Worm (Caenorhabditis elegans) whole organism, late embryonic: ENCODE measurements around the gene nep-22.

Experiments
- C38D4.7 ChIP-seq: fragments of 200-800 bp; sonication (Bioruptor generic); optimal IDR thresholded peaks from 2 replicates; lab custom pipeline; 2018; ENCODE audit warnings: mild to moderate bottlenecking, missing genetic modification characterization, moderate library complexity, missing compliant biosample characterization
- K02D7.2 ChIP-seq: sonication (generic microtip); optimal IDR thresholded peaks from 2 replicates; lab custom pipeline; 2017; ENCODE audit warnings: mild to moderate bottlenecking, missing genetic modification characterization, missing compliant biosample characterization
- T23F11.4 ChIP-seq: fragments of 200-800 bp; sonication (Bioruptor generic); optimal IDR thresholded peaks from 2 replicates; lab custom pipeline; 2018; ENCODE audit warnings: mild to moderate bottlenecking, missing genetic modification characterization, missing compliant biosample characterization
- Y22D7AL.16 ChIP-seq: sonication (generic microtip); optimal IDR thresholded peaks from 2 replicates; lab custom pipeline; 2016; ENCODE audit warnings: missing genetic modification characterization, missing compliant biosample characterization
- ama-1 ChIP-seq: fragments of 150-350 bp; optimal IDR thresholded peaks from 2 replicates; lab custom pipeline; 2014
- ceh-14 ChIP-seq: sonication (generic microtip); optimal IDR thresholded peaks from 2 replicates; lab custom pipeline; 2016; ENCODE audit warnings: missing genotype, missing genetic modification characterization, missing compliant biosample characterization
- ceh-18 ChIP-seq: sonication (generic microtip); optimal IDR thresholded peaks from 2 replicates; lab custom pipeline; 2016; ENCODE audit warnings: missing genetic modification characterization, missing compliant biosample characterization
- ceh-2 ChIP-seq: sonication (generic microtip); optimal IDR thresholded peaks from 2 replicates; lab custom pipeline; 2016; ENCODE audit warnings: missing genotype, missing genetic modification characterization, missing compliant biosample characterization
- ceh-22 ChIP-seq: sonication (generic microtip); optimal IDR thresholded peaks from 2 replicates; lab custom pipeline; 2017; ENCODE audit warnings: missing biosample characterization, missing genetic modification characterization
- ceh-24 ChIP-seq: sonication (generic microtip); optimal IDR thresholded peaks from 2 replicates; lab custom pipeline; 2016; ENCODE audit warnings: mild to moderate bottlenecking, missing genetic modification characterization, missing compliant biosample characterization
- ceh-34 ChIP-seq: sonication (generic microtip); optimal IDR thresholded peaks from 2 replicates; lab custom pipeline; 2016; ENCODE audit warnings: mild to moderate bottlenecking, missing genetic modification characterization, missing compliant biosample characterization
- ceh-45 ChIP-seq: fragments of 200-800 bp; sonication (Bioruptor generic); IDR thresholded peaks from 2 replicates; pipeline ENCODE4 v1.3.6; 2022; ENCODE audit warnings: missing genetic modification reagents, missing genetic modification characterization, missing compliant biosample characterization
- ceh-48 ChIP-seq: sonication (generic microtip); optimal IDR thresholded peaks from 2 replicates; lab custom pipeline; 2016; ENCODE audit warnings: missing genetic modification characterization, inconsistent platforms, missing compliant biosample characterization
- ceh-6 ChIP-seq: fragments of 200-800 bp; sonication (Bioruptor generic); optimal IDR thresholded peaks from 2 replicates; lab custom pipeline; 2018; ENCODE audit warnings: mild to moderate bottlenecking, missing genetic modification characterization, missing compliant biosample characterization
- che-1 ChIP-seq: sonication (generic microtip); optimal IDR thresholded peaks from 2 replicates; lab custom pipeline; 2016; ENCODE audit warnings: mild to moderate bottlenecking, missing genetic modification characterization, missing compliant biosample characterization
- dve-1 ChIP-seq: sonication (generic microtip); optimal IDR thresholded peaks from 2 replicates; lab custom pipeline; 2017; ENCODE audit warnings: antibody characterized with exemption, mild to moderate bottlenecking, missing genetic modification characterization, missing compliant biosample characterization
- ets-4 ChIP-seq: sonication (generic microtip); optimal IDR thresholded peaks from 2 replicates; lab custom pipeline; 2016; ENCODE audit warnings: missing genetic modification characterization, missing compliant biosample characterization
- fkh-10 ChIP-seq: fragments of 150-350 bp; optimal IDR thresholded peaks from 2 replicates; lab custom pipeline; 2014; ENCODE audit warnings: missing biosample characterization, missing genetic modification reagents, missing genetic modification characterization
- fkh-6 ChIP-seq: sonication (generic microtip); optimal IDR thresholded peaks from 2 replicates; lab custom pipeline; 2016; ENCODE audit warnings: missing genetic modification characterization, missing compliant biosample characterization
- gmeb-2 ChIP-seq: sonication (generic microtip); optimal IDR thresholded peaks from 2 replicates; lab custom pipeline; 2016; ENCODE audit warnings: missing genetic modification characterization, inconsistent platforms, missing compliant biosample characterization
- hlh-13 ChIP-seq: fragments of 200-800 bp; sonication (Bioruptor generic); optimal IDR thresholded peaks from 2 replicates; lab custom pipeline; 2018; ENCODE audit warnings: mild to moderate bottlenecking, missing genetic modification characterization, missing compliant biosample characterization
- hlh-15 ChIP-seq: sonication (generic microtip); optimal IDR thresholded peaks from 2 replicates; lab custom pipeline; 2016; ENCODE audit warnings: missing genetic modification characterization, missing compliant biosample characterization
- hlh-30 ChIP-seq: sonication (generic microtip); optimal IDR thresholded peaks from 2 replicates; lab custom pipeline; 2017; ENCODE audit warnings: antibody characterized with exemption, missing genetic modification characterization, missing compliant biosample characterization; ENCODE audit not compliant: insufficient read depth
- hlh-6 ChIP-seq: sonication (generic microtip); optimal IDR thresholded peaks from 2 replicates; lab custom pipeline; 2016; ENCODE audit warnings: missing genotype, missing genetic modification characterization, missing compliant biosample characterization
- lim-6 ChIP-seq: sonication (generic microtip); optimal IDR thresholded peaks from 2 replicates; lab custom pipeline; 2016; ENCODE audit warnings: missing genetic modification characterization, missing compliant biosample characterization
- lin-11 ChIP-seq: fragments of 200-800 bp; sonication (Bioruptor generic); optimal IDR thresholded peaks from 2 replicates; lab custom pipeline; 2018; ENCODE audit warnings: mild to moderate bottlenecking, missing genetic modification characterization, missing compliant biosample characterization
- madf-2 ChIP-seq: sonication (generic microtip); optimal IDR thresholded peaks from 2 replicates; lab custom pipeline; 2017; ENCODE audit warnings: missing genetic modification characterization, missing compliant biosample characterization
- mec-3 ChIP-seq: sonication (generic microtip); optimal IDR thresholded peaks from 2 replicates; lab custom pipeline; 2016; ENCODE audit warnings: borderline replicate concordance, missing genetic modification characterization, missing compliant biosample characterization
- nfya-1 ChIP-seq: sonication (generic microtip); optimal IDR thresholded peaks from 2 replicates; lab custom pipeline; 2017; ENCODE audit warnings: missing genetic modification characterization, mild to moderate bottlenecking, missing compliant biosample characterization, antibody characterized with exemption, moderate library complexity
- nhr-11 ChIP-seq: fragments of 150-350 bp; optimal IDR thresholded peaks from 2 replicates; lab custom pipeline; 2014; ENCODE audit warnings: missing biosample characterization, missing genetic modification characterization
- nhr-232 ChIP-seq: sonication (generic microtip); optimal IDR thresholded peaks from 2 replicates; lab custom pipeline; 2016; ENCODE audit warnings: missing genetic modification characterization, missing compliant biosample characterization
- npax-4 ChIP-seq: sonication (generic microtip); optimal IDR thresholded peaks from 2 replicates; lab custom pipeline; 2016; ENCODE audit warnings: missing genetic modification characterization, missing compliant biosample characterization
- odd-2 ChIP-seq: sonication (generic microtip); optimal IDR thresholded peaks from 2 replicates; lab custom pipeline; 2017; ENCODE audit warnings: antibody characterized with exemption, mild to moderate bottlenecking, missing genetic modification characterization, missing compliant biosample characterization
- pag-3 ChIP-seq: sonication (generic microtip); optimal IDR thresholded peaks from 2 replicates; lab custom pipeline; 2016; ENCODE audit warnings: missing compliant biosample characterization, missing genetic modification characterization, borderline replicate concordance
- pat-9 ChIP-seq: fragments of 200-800 bp; sonication (Bioruptor generic); optimal IDR thresholded peaks from 2 replicates; lab custom pipeline; 2018; ENCODE audit warnings: mild to moderate bottlenecking, missing genetic modification characterization, moderate library complexity, missing compliant biosample characterization
- pax-1 ChIP-seq: fragments of 150-350 bp; optimal IDR thresholded peaks from 2 replicates; lab custom pipeline; 2014; ENCODE audit warnings: missing biosample characterization, missing genetic modification characterization
- pha-4 ChIP-seq: fragments of 150-350 bp; optimal IDR thresholded peaks from 2 replicates; lab custom pipeline; 2018; ENCODE audit warnings: missing biosample characterization, missing genetic modification reagents, missing genetic modification characterization
- ref-2 ChIP-seq: sonication (generic microtip); optimal IDR thresholded peaks from 2 replicates; lab custom pipeline; 2016; ENCODE audit warnings: missing genetic modification characterization, missing compliant biosample characterization
- rnt-1 ChIP-seq: sonication (generic microtip); optimal IDR thresholded peaks from 2 replicates; lab custom pipeline; 2016; ENCODE audit warnings: missing genetic modification characterization, missing compliant biosample characterization
- sdc-2 ChIP-seq: sonication (generic microtip); optimal IDR thresholded peaks from 2 replicates; lab custom pipeline; 2016; ENCODE audit warnings: missing genotype, missing genetic modification characterization, missing compliant biosample characterization
- sox-2 ChIP-seq: fragments of 200-800 bp; sonication (Bioruptor generic); IDR thresholded peaks from 2 replicates; pipeline ENCODE4 v1.3.6; 2022; ENCODE audit warnings: missing genetic modification reagents, missing genetic modification characterization, missing compliant biosample characterization
- syd-9 ChIP-seq: sonication (generic microtip); optimal IDR thresholded peaks from 2 replicates; lab custom pipeline; 2016; ENCODE audit warnings: mild to moderate bottlenecking, missing genetic modification characterization, moderate library complexity, missing compliant biosample characterization
- tbx-7 ChIP-seq: sonication (generic microtip); optimal IDR thresholded peaks from 2 replicates; lab custom pipeline; 2016; ENCODE audit warnings: missing genotype, missing genetic modification characterization, missing compliant biosample characterization
- ttx-3 ChIP-seq: sonication (generic microtip); optimal IDR thresholded peaks from 2 replicates; lab custom pipeline; 2016; ENCODE audit warnings: missing genetic modification reagents, missing genetic modification characterization, missing compliant biosample characterization
- unc-42 ChIP-seq: sonication (generic microtip); optimal IDR thresholded peaks from 2 replicates; lab custom pipeline; 2016; ENCODE audit warnings: missing genotype, missing genetic modification characterization, missing compliant biosample characterization
- unc-55 ChIP-seq: sonication (generic microtip); optimal IDR thresholded peaks from 2 replicates; lab custom pipeline; 2017; ENCODE audit warnings: missing biosample characterization, missing genetic modification reagents, missing genetic modification characterization
- zip-5 ChIP-seq: sonication (generic microtip); optimal IDR thresholded peaks from 2 replicates; lab custom pipeline; 2016; ENCODE audit warnings: missing genetic modification characterization, missing compliant biosample characterization
- ztf-16 ChIP-seq: sonication (generic microtip); optimal IDR thresholded peaks from 2 replicates; lab custom pipeline; 2017; ENCODE audit warnings: missing genetic modification characterization, missing compliant biosample characterization

Gene nep-22

DNA sequence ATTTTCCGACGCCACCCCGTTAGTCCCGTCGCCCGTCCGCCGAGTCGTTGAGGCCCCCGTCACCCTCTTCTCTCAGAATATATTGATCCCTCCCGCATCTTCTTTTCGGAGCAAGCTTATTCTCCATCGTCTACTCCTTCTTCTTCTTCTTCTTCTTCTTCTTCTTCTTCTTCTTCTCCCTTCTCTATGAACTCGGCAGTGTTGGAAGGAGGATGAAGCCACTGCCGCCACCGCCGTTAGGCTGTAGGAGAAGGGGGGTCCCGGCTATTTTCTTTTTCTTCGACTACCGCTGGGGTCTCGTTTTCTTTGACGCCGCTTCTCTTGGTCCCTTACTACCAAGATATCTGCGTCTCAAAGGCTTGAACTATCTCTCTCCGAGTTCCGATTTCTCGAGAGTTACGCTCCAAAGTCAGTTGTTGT, 38.8 kb upstream of the nep-22 start (continued):
- TF ChIP-seq hlh-15 (tag; lab: Kevin White, UChicago): no peak
- no peak for TF ChIP-seq hlh-6
- TF ChIP-seq pat-9: no peak
- TF ChIP-seq nfya-1 (tag; lab: Kevin White, UChicago): peak; percentile 28
- no peak for TF ChIP-seq ttx-3 (tag; lab: Kevin White, UChicago)
- no peak for TF ChIP-seq gmeb-2 (tag; lab: Kevin White, UChicago)
- no peak for TF ChIP-seq lim-6 (tag; lab: Kevin White, UChicago)
- peak; percentile 56 for TF ChIP-seq unc-42
- TF ChIP-seq ceh-14: peak; percentile 31
- TF ChIP-seq dve-1: no peak
- TF ChIP-seq C38D4.7: no peak
- TF ChIP-seq ceh-34: peak; percentile 30
- peak; percentile 28 for TF ChIP-seq rnt-1 (tag; lab: Kevin White, UChicago)
- TF ChIP-seq zip-5 (tag; lab: Kevin White, UChicago): no peak
- TF ChIP-seq T23F11.4 (GFP tag; lab: Kevin White, UChicago): no peak
- peak; percentile 37 for TF ChIP-seq sdc-2 (tag; lab: Kevin White, UChicago)
- TF ChIP-seq sox-2: no peak
- TF ChIP-seq ceh-22 (tag; lab: Kevin White, UChicago): no peak
- TF ChIP-seq mec-3 (tag; lab: Kevin White, UChicago): no peak
- peak; percentile 4 for TF ChIP-seq ref-2 (tag; lab: Kevin White, UChicago)
- no peak for TF ChIP-seq ztf-16 (tag; lab: Kevin White, UChicago)
- no peak for TF ChIP-seq hlh-30
- no peak for TF ChIP-seq K02D7.2
- TF ChIP-seq ceh-45 (GFP tag; lab: Robert Waterston, UW): 0 out of 2 replicates have a peak, but pooled peaks have one; percentile 38
- no peak for TF ChIP-seq pag-3 (tag; lab: Kevin White, UChicago)
- no peak for TF ChIP-seq ama-1
- TF ChIP-seq pha-4 (tag; lab: Kevin White, UChicago): no peak
- TF ChIP-seq npax-4: no peak
- peak; percentile 88 for TF ChIP-seq ceh-18 (tag; lab: Kevin White, UChicago)
- no peak for TF ChIP-seq nhr-11
- TF ChIP-seq unc-55: peak; percentile 11
- TF ChIP-seq syd-9: peak; percentile 45
- TF ChIP-seq fkh-10: no peak
- TF ChIP-seq hlh-13 (GFP tag; lab: Kevin White, UChicago): no peak
- TF ChIP-seq, all 69 proteins: peak for 20

DNA sequence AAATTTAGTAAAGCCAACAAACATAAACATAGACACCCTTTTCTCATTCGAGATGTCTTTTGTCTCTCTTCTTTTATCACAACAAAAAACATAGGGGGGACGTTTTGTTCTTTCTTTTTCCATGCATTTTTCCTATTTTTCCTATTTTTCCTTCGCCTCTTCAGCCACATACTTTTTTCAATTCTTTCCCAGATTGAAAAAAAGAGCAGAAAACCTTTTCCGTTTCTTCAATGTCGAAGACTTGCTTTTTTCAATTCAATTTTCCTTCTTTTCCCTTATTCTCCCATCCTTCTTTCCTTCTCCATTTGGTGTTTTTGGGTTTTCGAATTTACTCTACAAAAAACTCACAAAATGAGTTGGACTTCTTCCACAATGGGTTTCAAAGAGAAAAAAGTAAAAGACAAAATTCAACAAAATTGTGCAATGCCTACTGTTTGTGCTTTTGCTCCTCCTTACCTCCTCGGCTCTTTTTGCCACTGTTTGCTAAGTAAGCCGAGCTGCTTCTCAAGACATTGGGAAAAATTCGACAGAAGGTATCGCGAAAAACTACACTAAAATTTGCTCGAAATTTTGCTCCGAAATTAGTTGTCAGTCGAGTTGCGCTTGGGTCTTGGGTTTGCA, 37.7 kb upstream of the nep-22 start:
- TF ChIP-seq sox-2 (no peak), hlh-6 (peak; percentile 34), unc-42 (peak; percentile 78)

DNA sequence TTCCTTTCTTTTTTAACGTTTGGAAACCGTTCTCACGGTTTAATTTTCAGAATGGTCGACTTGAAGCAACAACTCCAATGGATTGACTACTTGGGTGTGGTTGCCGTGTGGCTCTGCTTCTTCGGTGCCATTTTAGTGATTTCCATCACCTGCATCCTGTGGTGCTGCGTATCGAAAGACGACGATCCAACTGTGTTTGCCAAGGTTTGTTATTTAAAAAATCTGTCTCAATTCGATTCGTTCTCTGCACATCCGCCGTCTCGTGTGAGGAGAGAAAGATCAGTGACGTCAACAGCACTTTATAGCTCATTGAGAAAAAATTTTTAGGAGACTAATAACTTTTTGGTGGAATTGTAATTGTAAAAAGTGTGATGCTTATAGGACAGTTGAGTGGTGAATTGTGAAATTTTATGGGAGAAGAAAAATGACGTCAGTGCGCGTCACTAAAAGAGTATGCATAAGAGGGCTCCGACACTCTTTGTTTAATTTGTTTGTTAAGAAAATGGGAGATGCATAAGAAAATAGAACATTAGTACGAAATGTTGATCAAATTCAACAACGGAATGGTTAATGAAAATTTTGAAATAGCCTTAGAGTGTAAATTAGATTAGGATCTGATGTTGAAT, 36.8 kb upstream of the nep-22 start, which contains the start of gene C24A3.2:
Gene C24A3.2 (plus strand): TSS at position 51 of the 626 bp plus-strand sequence.
- TF ChIP-seq odd-2 (tag; lab: Kevin White, UChicago) (no peak), unc-42 (peak; percentile 28)

DNA sequence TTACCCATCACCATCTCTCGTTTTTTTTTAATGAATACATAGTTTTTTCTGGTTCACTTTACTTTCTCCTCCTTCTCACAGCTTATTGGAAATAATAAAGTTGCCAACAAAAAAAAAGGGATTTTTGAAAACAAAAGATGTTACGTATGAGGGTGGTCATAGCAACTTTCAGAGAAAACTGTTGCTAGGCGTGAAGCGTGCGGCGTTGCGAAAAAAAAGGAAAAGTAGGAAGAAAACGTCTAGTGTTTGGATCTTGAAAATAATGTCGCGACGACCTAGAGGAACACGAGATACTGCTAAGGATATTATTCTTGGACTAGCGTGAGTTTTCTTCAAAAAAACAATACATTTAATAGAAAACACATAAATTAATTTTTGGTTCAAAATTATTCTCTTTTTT, 35.5 kb upstream of the nep-22 start, which contains the start of gene C24A3.1:
Gene C24A3.1 (plus strand): TSS at position 263 of the 400 bp plus-strand sequence.
- TF ChIP-seq ets-4 (no peak), Y22D7AL.16 (no peak), ceh-48 (tag; lab: Kevin White, UChicago) (no peak), ceh-24 (tag; lab: Kevin White, UChicago) (no peak), lin-11 (tag; lab: Kevin White, UChicago) (no peak), gmeb-2 (tag; lab: Kevin White, UChicago) (no peak), ama-1 (no peak), tbx-7 (tag; lab: Kevin White, UChicago) (no peak), ceh-2 (tag; lab: Kevin White, UChicago) (no peak), madf-2 (tag; lab: Kevin White, UChicago) (no peak), nhr-232 (tag; lab: Kevin White, UChicago) (no peak), che-1 (tag; lab: Kevin White, UChicago) (no peak), ceh-6 (GFP tag; lab: Kevin White, UChicago) (no peak), pax-1 (tag; lab: Kevin White, UChicago) (no peak), fkh-6 (no peak)
